Fruit fly (Drosophila melanogaster) whole organism, embryonic: ENCODE measurements around the gene CG18281.

Source experiments
- Atf-2 ChIP-seq: fragments of 200-800 bp; sonication (Bioruptor generic); optimal IDR thresholded peaks from 2 replicates; lab custom pipeline; 2016; ENCODE audit warnings: missing biosample characterization, missing genetic modification characterization
- CG10431 ChIP-seq: fragments of 200-800 bp; sonication (Bioruptor generic); optimal IDR thresholded peaks from 3 replicates; lab custom pipeline; 2018; ENCODE audit warnings: missing biosample characterization, mild to moderate bottlenecking, missing genetic modification characterization
- CG10565 ChIP-seq: fragments of 200-800 bp; sonication (Bioruptor generic); optimal IDR thresholded peaks from 3 replicates; lab custom pipeline; 2016; ENCODE audit warnings: missing biosample characterization, mild to moderate bottlenecking, missing genetic modification characterization
- CG11696 ChIP-seq: fragments of 200-800 bp; sonication (Bioruptor generic); IDR thresholded peaks from 2 replicates; pipeline ENCODE4 v1.3.6; 2022; ENCODE audit warnings: missing biosample characterization, missing genetic modification characterization
- CG11723 ChIP-seq: fragments of 200-800 bp; sonication (Bioruptor generic); optimal IDR thresholded peaks from 2 replicates; lab custom pipeline; 2017; ENCODE audit warnings: missing biosample characterization, mild to moderate bottlenecking, missing genetic modification characterization
- CG14441 ChIP-seq: fragments of 200-800 bp; sonication (Bioruptor generic); IDR thresholded peaks from 2 replicates; pipeline ENCODE4 v1.3.6; 2022; ENCODE audit warnings: missing biosample characterization, missing genetic modification characterization
- CG15269 ChIP-seq: fragments of 200-800 bp; sonication (Bioruptor generic); optimal IDR thresholded peaks from 2 replicates; lab custom pipeline; 2018; ENCODE audit warnings: missing biosample characterization, mild to moderate bottlenecking, missing genetic modification characterization, moderate library complexity
- CG1603 ChIP-seq: fragments of 200-800 bp; sonication (Bioruptor generic); optimal IDR thresholded peaks from 2 replicates; lab custom pipeline; 2019; ENCODE audit warnings: missing biosample characterization, mild to moderate bottlenecking, missing genetic modification characterization, moderate library complexity
- CG16815 ChIP-seq: fragments of 200-800 bp; sonication (Bioruptor generic); optimal IDR thresholded peaks from 3 replicates; lab custom pipeline; 2017; ENCODE audit warnings: missing biosample characterization, mild to moderate bottlenecking, missing genetic modification characterization
- CG17568 ChIP-seq: fragments of 200-800 bp; sonication (Bioruptor generic); optimal IDR thresholded peaks from 2 replicates; lab custom pipeline; 2018; ENCODE audit warnings: missing biosample characterization, mild to moderate bottlenecking, missing genetic modification characterization, moderate library complexity
- CG18011 ChIP-seq: fragments of 200-800 bp; sonication (Bioruptor generic); optimal IDR thresholded peaks from 2 replicates; lab custom pipeline; 2017; ENCODE audit warnings: missing biosample characterization, missing genetic modification characterization, mild to moderate bottlenecking, moderate library complexity, missing genotype
- CG1832 ChIP-seq: fragments of 200-800 bp; sonication (Bioruptor generic); optimal IDR thresholded peaks from 2 replicates; lab custom pipeline; 2017; ENCODE audit warnings: missing biosample characterization, mild to moderate bottlenecking, missing genetic modification characterization, inconsistent platforms
- CG2129 ChIP-seq: fragments of 200-800 bp; sonication (Bioruptor generic); IDR thresholded peaks from 2 replicates; pipeline ENCODE4 v1.3.6; 2022; ENCODE audit warnings: missing biosample characterization, missing genetic modification characterization; ENCODE audit not compliant: partially characterized antibody
- CG30431 ChIP-seq: fragments of 200-800 bp; sonication (Bioruptor generic); optimal IDR thresholded peaks from 2 replicates; lab custom pipeline; 2017; ENCODE audit warnings: missing biosample characterization, missing genetic modification characterization
- CG31441 ChIP-seq: fragments of 200-800 bp; sonication (Bioruptor generic); IDR thresholded peaks from 2 replicates; pipeline ENCODE4 v1.3.6; 2022; ENCODE audit warnings: missing biosample characterization, missing genetic modification characterization
- CG34376 ChIP-seq: fragments of 200-800 bp; sonication (Bioruptor generic); optimal IDR thresholded peaks from 2 replicates; lab custom pipeline; 2018; ENCODE audit warnings: missing biosample characterization, mild to moderate bottlenecking, missing genetic modification characterization
- CG3847 ChIP-seq: fragments of 200-800 bp; sonication (Bioruptor generic); IDR thresholded peaks from 2 replicates; pipeline ENCODE4 v1.3.6; 2022; ENCODE audit warnings: missing biosample characterization, missing genetic modification characterization
- CG43689 ChIP-seq: fragments of 200-800 bp; sonication (Bioruptor generic); IDR thresholded peaks from 2 replicates; pipeline ENCODE4 v1.3.6; 2022; ENCODE audit warnings: missing biosample characterization, missing genetic modification characterization
- CG5953 ChIP-seq: fragments of 200-800 bp; sonication (Bioruptor generic); IDR thresholded peaks from 2 replicates; pipeline ENCODE4 v1.3.6; 2022; ENCODE audit warnings: missing biosample characterization, missing genetic modification characterization
- CG8478 ChIP-seq: fragments of >200 bp; optimal IDR thresholded peaks from 2 replicates; lab custom pipeline; 2018
- CG9876 ChIP-seq: fragments of 200-800 bp; sonication (Bioruptor generic); optimal IDR thresholded peaks from 2 replicates; lab custom pipeline; 2016; ENCODE audit warnings: missing biosample characterization, missing genetic modification characterization
- CkIIα-i1 ChIP-seq: fragments of 200-800 bp; sonication (Bioruptor generic); IDR thresholded peaks from 2 replicates; pipeline ENCODE4 v1.3.6; 2022; ENCODE audit warnings: missing biosample characterization, missing genetic modification characterization
- CoRest ChIP-seq: fragments of 200-800 bp; sonication (Bioruptor generic); optimal IDR thresholded peaks from 3 replicates; lab custom pipeline; 2018; ENCODE audit warnings: missing biosample characterization, mild to moderate bottlenecking, missing genetic modification characterization, moderate library complexity
- Dll ChIP-seq: fragments of 200-800 bp; sonication (Bioruptor generic); IDR thresholded peaks from 4 replicates; pipeline ENCODE4 v1.3.6; 2022; ENCODE audit warnings: missing biosample characterization, missing genetic modification characterization; ENCODE audit not compliant: partially characterized antibody
- ERR ChIP-seq: fragments of 200-800 bp; sonication (Bioruptor generic); optimal IDR thresholded peaks from 2 replicates; lab custom pipeline; 2016; ENCODE audit warnings: missing biosample characterization, missing genetic modification characterization
- Hey ChIP-seq: fragments of 200-800 bp; sonication (Bioruptor generic); optimal IDR thresholded peaks from 3 replicates; lab custom pipeline; 2018; ENCODE audit warnings: missing biosample characterization, mild to moderate bottlenecking, missing genetic modification characterization
- Hr3 ChIP-seq: fragments of 200-800 bp; sonication (Bioruptor generic); optimal IDR thresholded peaks from 3 replicates; lab custom pipeline; 2016; ENCODE audit warnings: missing biosample characterization, missing genetic modification characterization
- Nf-YA ChIP-seq: fragments of 200-800 bp; sonication (Bioruptor generic); IDR thresholded peaks from 2 replicates; pipeline ENCODE4 v1.3.6; 2022; ENCODE audit warnings: missing biosample characterization, missing genetic modification characterization
- Nf-YC ChIP-seq: fragments of 200-800 bp; optimal IDR thresholded peaks from 3 replicates; lab custom pipeline; 2019; ENCODE audit warnings: missing biosample characterization, mild to moderate bottlenecking, missing genetic modification characterization, moderate library complexity
- Sox100B ChIP-seq: fragments of 200-800 bp; sonication (Bioruptor generic); optimal IDR thresholded peaks from 3 replicates; lab custom pipeline; 2018; ENCODE audit warnings: missing biosample characterization, mild to moderate bottlenecking, missing genetic modification characterization
- Sry-β ChIP-seq: fragments of 200-800 bp; sonication (Bioruptor generic); optimal IDR thresholded peaks from 2 replicates; lab custom pipeline; 2018; ENCODE audit warnings: missing biosample characterization, mild to moderate bottlenecking, missing genetic modification characterization, moderate library complexity
- TFAM ChIP-seq: fragments of 200-800 bp; sonication (Bioruptor generic); optimal IDR thresholded peaks from 2 replicates; lab custom pipeline; 2017; ENCODE audit warnings: missing biosample characterization, missing genetic modification characterization, inconsistent platforms
- Xbp1 ChIP-seq: fragments of 200-800 bp; sonication (Bioruptor generic); optimal IDR thresholded peaks from 3 replicates; lab custom pipeline; 2016; ENCODE audit warnings: missing biosample characterization, mild to moderate bottlenecking, missing genetic modification characterization
- ac ChIP-seq: fragments of 200-800 bp; sonication (Bioruptor generic); optimal IDR thresholded peaks from 3 replicates; lab custom pipeline; 2017; ENCODE audit warnings: missing biosample characterization, mild to moderate bottlenecking, missing genetic modification characterization
- caup ChIP-seq: fragments of 200-800 bp; sonication (Bioruptor generic); optimal IDR thresholded peaks from 3 replicates; lab custom pipeline; 2017; ENCODE audit warnings: missing biosample characterization, mild to moderate bottlenecking, missing genetic modification characterization, moderate library complexity; ENCODE audit not compliant: severe bottlenecking
- crp ChIP-seq, 2 experiments: fragments of 200-800 bp; sonication (Bioruptor generic); optimal IDR thresholded peaks; 2 replicates in 1 of 2; 3 replicates in 1 of 2; lab custom pipeline; 2017; ENCODE audit warnings: missing biosample characterization in 2 of 2, missing genetic modification characterization in 2 of 2, mild to moderate bottlenecking in 1 of 2, moderate library complexity in 1 of 2
- da ChIP-seq: fragments of 200-800 bp; sonication (Bioruptor generic); optimal IDR thresholded peaks from 2 replicates; lab custom pipeline; 2016; ENCODE audit warnings: missing biosample characterization, missing genetic modification characterization
- dpn ChIP-seq, 2 experiments: fragments of 200-800 bp; sonication (Bioruptor generic); optimal IDR thresholded peaks; 3 replicates each; lab custom pipeline; 2016; ENCODE audit warnings: missing biosample characterization in 2 of 2, missing genetic modification characterization in 2 of 2
- ham ChIP-seq: fragments of 200-800 bp; sonication (Bioruptor generic); IDR thresholded peaks from 2 replicates; pipeline ENCODE4 v1.3.6; 2022; ENCODE audit warnings: missing biosample characterization, missing genetic modification characterization
- klu ChIP-seq: fragments of 200-800 bp; sonication (Bioruptor generic); IDR thresholded peaks from 2 replicates; pipeline ENCODE4 v1.3.6; 2022; ENCODE audit warnings: missing biosample characterization, missing genetic modification characterization
- lab ChIP-seq: fragments of 200-800 bp; sonication (Bioruptor generic); optimal IDR thresholded peaks from 3 replicates; lab custom pipeline; 2017; ENCODE audit warnings: missing biosample characterization, missing genetic modification characterization, mild to moderate bottlenecking, moderate library complexity, missing genetic modification reagents
- pfk ChIP-seq: fragments of 200-800 bp; sonication (Bioruptor generic); optimal IDR thresholded peaks from 2 replicates; lab custom pipeline; 2018; ENCODE audit warnings: missing biosample characterization, mild to moderate bottlenecking, missing genetic modification characterization, moderate library complexity
- pzg ChIP-seq: fragments of 200-800 bp; sonication (Bioruptor generic); optimal IDR thresholded peaks from 3 replicates; lab custom pipeline; 2018; ENCODE audit warnings: missing biosample characterization, mild to moderate bottlenecking, missing genetic modification characterization, moderate library complexity
- sens ChIP-seq: fragments of 200-800 bp; sonication (Bioruptor generic); peaks from one replicate; lab custom pipeline; 2016; ENCODE audit warnings: missing biosample characterization, missing genetic modification characterization
- sqz ChIP-seq: fragments of 200-800 bp; sonication (Bioruptor generic); optimal IDR thresholded peaks from 3 replicates; lab custom pipeline; 2018; ENCODE audit warnings: missing biosample characterization, mild to moderate bottlenecking, missing genetic modification characterization
- sr ChIP-seq: fragments of 200-800 bp; sonication (Bioruptor generic); IDR thresholded peaks from 3 replicates; pipeline ENCODE4 v1.3.6; 2022; ENCODE audit warnings: missing biosample characterization, missing genetic modification characterization
- tap ChIP-seq: fragments of 200-800 bp; optimal IDR thresholded peaks from 3 replicates; lab custom pipeline; 2019; ENCODE audit warnings: missing biosample characterization, mild to moderate bottlenecking, missing genetic modification characterization, moderate library complexity
- tup ChIP-seq: fragments of 200-800 bp; sonication (Bioruptor generic); optimal IDR thresholded peaks from 2 replicates; lab custom pipeline; 2016; ENCODE audit warnings: missing biosample characterization, mild to moderate bottlenecking, missing genetic modification characterization, moderate library complexity
- usp ChIP-seq: fragments of >200 bp; optimal IDR thresholded peaks from 2 replicates; lab custom pipeline; 2017; ENCODE audit warnings: missing biosample characterization, missing genetic modification characterization
- zen ChIP-seq: fragments of 200-800 bp; sonication (Bioruptor generic); optimal IDR thresholded peaks from 3 replicates; lab custom pipeline; 2018; ENCODE audit warnings: missing biosample characterization, mild to moderate bottlenecking, missing genetic modification characterization, moderate library complexity

The CG18281 gene

dm6 chr3L:20518805-20519503 lies 19.3 kb downstream of the CG18281 start, which contains the start of gene BNIP3 (continued):
- no peak for TF ChIP-seq CG10431 (GFP tag; lab: Kevin White, UChicago)
- TF ChIP-seq lab (GFP tag; lab: Kevin White, UChicago) = no peak
- no peak for TF ChIP-seq Atf-2 (GFP tag; lab: Kevin White, UChicago)
- no peak for TF ChIP-seq CG2129 (GFP tag; lab: Robert Waterston, UW)
- TF ChIP-seq Xbp1 (GFP tag; lab: Kevin White, UChicago) = peak; percentile 6
- no peak for TF ChIP-seq CG8478 (lab: Kevin White, UChicago)
- TF ChIP-seq caup = no peak
- peak; percentile 10 for TF ChIP-seq zen (tag; lab: Kevin White, UChicago)
- TF ChIP-seq CG1832 (GFP tag; lab: Kevin White, UChicago) = no peak
- TF ChIP-seq Sry-β (GFP tag; lab: Kevin White, UChicago) = peak; percentile 42
- TF ChIP-seq tap (tag; lab: Kevin White, UChicago) = no peak
- TF ChIP-seq klu = no peak
- no peak for TF ChIP-seq tup (GFP tag; lab: Kevin White, UChicago)
- TF ChIP-seq CG16815 (GFP tag; lab: Kevin White, UChicago) = no peak
- no peak for TF ChIP-seq pfk
- TF ChIP-seq CoRest (tag; lab: Kevin White, UChicago) = peak; percentile 27
- peak; percentile 57 for TF ChIP-seq Nf-YC (tag; lab: Kevin White, UChicago)
- TF ChIP-seq ham = no peak
- no peak for TF ChIP-seq Nf-YA (GFP tag; lab: Robert Waterston, UW)
- TF ChIP-seq pzg (GFP tag; lab: Kevin White, UChicago) = peak; percentile 80
- TF ChIP-seq CG1603 (tag; lab: Kevin White, UChicago) = peak; percentile 61
- no peak for TF ChIP-seq CG14441 (GFP tag; lab: Robert Waterston, UW)
- no peak for TF ChIP-seq TFAM (GFP tag; lab: Kevin White, UChicago)
- TF ChIP-seq Hey (tag; lab: Kevin White, UChicago) = no peak
- no peak for TF ChIP-seq CG15269 (tag; lab: Kevin White, UChicago)
- peak; percentile 69 for TF ChIP-seq sqz
- TF ChIP-seq CG17568 = no peak
- no peak for TF ChIP-seq CG30431 (GFP tag; lab: Kevin White, UChicago)
- peak; percentile 46 for TF ChIP-seq sens (GFP tag; lab: Kevin White, UChicago)
- no peak for TF ChIP-seq Hr3 (GFP tag; lab: Kevin White, UChicago)
- no peak for TF ChIP-seq crp (GFP tag; optimal IDR thresholded peaks at IDR 0.05; lab: Kevin White, UChicago)
- TF ChIP-seq CG3847 = peak; percentile 35; the same call in 1 of the 2 replicates
- TF ChIP-seq CG5953 (GFP tag; lab: Robert Waterston, UW) = no peak
- no peak for TF ChIP-seq CG9876 (GFP tag; lab: Kevin White, UChicago)
- TF ChIP-seq da (GFP tag; lab: Kevin White, UChicago) = no peak
- TF ChIP-seq CG31441 = no peak
- no peak for TF ChIP-seq Sox100B
- TF ChIP-seq CG11723 (GFP tag; lab: Kevin White, UChicago) = no peak
- TF ChIP-seq CG34376 = peak; percentile 59
- no peak for TF ChIP-seq Dll
- no peak for TF ChIP-seq CG18011
- no peak for TF ChIP-seq usp
- TF ChIP-seq CG10565 = no peak
- TF ChIP-seq ac (GFP tag; lab: Kevin White, UChicago) = no peak
- TF ChIP-seq CG43689 (GFP tag; lab: Robert Waterston, UW) = no peak
- no peak for TF ChIP-seq CG11696 (GFP tag; lab: Robert Waterston, UW)
- TF ChIP-seq sr = no peak
- no peak for TF ChIP-seq CkIIα-i1 (GFP tag; lab: Robert Waterston, UW)
- TF ChIP-seq ERR = no peak
- no peak for TF ChIP-seq dpn (GFP tag; optimal IDR thresholded peaks at IDR 0.05; lab: Kevin White, UChicago)
